Worm (Caenorhabditis elegans): ENCODE measurements around the gene papl-1.

The papl-1 gene

DNA sequence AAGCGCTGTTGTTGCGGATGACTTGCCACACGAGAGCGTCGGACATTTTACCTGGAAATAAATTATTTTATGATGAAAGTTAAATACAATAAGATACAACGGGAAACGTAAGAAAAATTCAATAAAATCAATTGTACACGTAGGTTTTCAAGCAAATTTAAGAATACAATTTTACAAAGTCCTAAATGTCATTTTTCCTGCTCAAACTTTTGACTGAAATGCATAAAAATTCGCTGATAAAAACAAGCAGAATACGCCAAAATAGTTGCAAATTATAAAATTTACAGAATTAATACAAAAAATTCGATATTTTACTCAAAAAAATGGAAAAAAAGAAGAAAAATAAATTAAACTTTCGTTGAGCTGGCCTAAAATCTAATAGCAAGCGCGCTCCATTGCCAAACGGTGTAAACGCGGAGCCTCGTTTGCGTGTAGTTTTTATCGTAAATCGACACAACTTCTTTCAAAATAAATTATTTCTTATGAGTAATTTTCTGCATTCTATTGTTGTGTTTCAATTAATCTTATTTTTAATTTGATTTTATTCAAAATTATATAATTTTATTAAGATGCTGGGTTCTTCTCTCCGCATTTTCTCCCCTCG lies 31.4 kb downstream of the papl-1 start, which contains the start of the genes rpl-28 and mrpl-49 (continued):
- TF ChIP-seq let-526 (GFP tag; IDR thresholded peaks at IDR 0.05), result no peak
- TF ChIP-seq dox-1 (GFP tag; IDR thresholded peaks at IDR 0.05), result peak; percentile 64
- TF ChIP-seq hlh-26 (GFP tag; conservative IDR thresholded peaks at IDR 0.05), result no peak
- peak; percentile 91 for TF ChIP-seq F23B12.7 (tag; optimal IDR thresholded peaks at IDR 0.05; ENCODE audit: insufficient read depth)
- TF ChIP-seq ceh-58 (GFP tag; IDR thresholded peaks at IDR 0.05), result no peak
- TF ChIP-seq ekl-4 (GFP tag; IDR thresholded peaks at IDR 0.05), result 0 out of 2 replicates have a peak, but pooled peaks have one; percentile 34
- TF ChIP-seq attf-5 (GFP tag; optimal IDR thresholded peaks at IDR 0.05), result peak; percentile 95
- no peak for TF ChIP-seq F57A8.1 (GFP tag; optimal IDR thresholded peaks at IDR 0.05)
- no peak for TF ChIP-seq sptf-2 (GFP tag; optimal IDR thresholded peaks at IDR 0.05)
- TF ChIP-seq efl-1 (GFP tag; optimal IDR thresholded peaks at IDR 0.05), result peak; percentile 23
- no peak for TF ChIP-seq aptf-3 (GFP tag; IDR thresholded peaks at IDR 0.05)
- peak; percentile 52 for TF ChIP-seq hmg-1.2 (GFP tag; IDR thresholded peaks at IDR 0.05)
- TF ChIP-seq lsl-1 (GFP tag; optimal IDR thresholded peaks at IDR 0.05), result peak; percentile 56
- TF ChIP-seq hlh-12 (tag; optimal IDR thresholded peaks at IDR 0.05), result no peak
- no peak for TF ChIP-seq F52B5.7 (tag; optimal IDR thresholded peaks at IDR 0.05)
- TF ChIP-seq ztf-22 (GFP tag; optimal IDR thresholded peaks at IDR 0.05), result no peak
- TF ChIP-seq xnd-1 (tag; optimal IDR thresholded peaks at IDR 0.05), result no peak
- TF ChIP-seq ZK185.1 (tag; optimal IDR thresholded peaks at IDR 0.05; ENCODE audit: poor library complexity, severe bottlenecking), result peak; percentile 44
- TF ChIP-seq hrde-1 (tag; optimal IDR thresholded peaks at IDR 0.05; ENCODE audit: borderline replicate concordance), result no peak
- no peak for TF ChIP-seq Y79H2A.3 (GFP tag; conservative IDR thresholded peaks at IDR 0.05)
- TF ChIP-seq C06A6.2 (GFP tag; conservative IDR thresholded peaks at IDR 0.05), result no peak
- no peak for TF ChIP-seq aptf-2 (GFP tag; conservative IDR thresholded peaks at IDR 0.05)
- TF ChIP-seq B0261.1 (tag; optimal IDR thresholded peaks at IDR 0.05), result no peak
- TF ChIP-seq dpl-1 (GFP tag; optimal IDR thresholded peaks at IDR 0.05), result no peak
- no peak for TF ChIP-seq ztf-28 (GFP tag; IDR thresholded peaks at IDR 0.05)
- peak; percentile 64; the same call in 1 of the 2 replicates for TF ChIP-seq ceh-91 (GFP tag; IDR thresholded peaks at IDR 0.05)
- TF ChIP-seq mel-28 (tag; optimal IDR thresholded peaks at IDR 0.05; ENCODE audit: borderline replicate concordance), result no peak
- TF ChIP-seq B0336.3 (GFP tag; IDR thresholded peaks at IDR 0.05), result no peak
- no peak for TF ChIP-seq Y67H2A.10 (GFP tag; conservative IDR thresholded peaks at IDR 0.05)
- TF ChIP-seq nhr-90 (tag; optimal IDR thresholded peaks at IDR 0.05), result no peak
- TF ChIP-seq F33H1.4 (GFP tag; IDR thresholded peaks at IDR 0.05), result peak; percentile 46; the same call in 1 of the 2 replicates

- TF ChIP-seq nfyb-1 (GFP tag; IDR thresholded peaks at IDR 0.05), result 0 out of 2 replicates have a peak, but pooled peaks have one; percentile 29
- peak; percentile 51 for TF ChIP-seq B0336.3 (GFP tag; IDR thresholded peaks at IDR 0.05)
- peak; percentile 9 for TF ChIP-seq lin-54 (GFP tag; optimal IDR thresholded peaks at IDR 0.05)
- peak in 1 of 3 experiments; percentile 5 for TF ChIP-seq lin-35 (GFP tag; optimal IDR thresholded peaks at IDR 0.05)
- TF ChIP-seq tbx-9 (tag; optimal IDR thresholded peaks at IDR 0.05; ENCODE audit: borderline replicate concordance), result no peak
- peak; percentile 54; the same call in 1 of the 2 replicates for TF ChIP-seq madf-6 (GFP tag; IDR thresholded peaks at IDR 0.05)
- no peak for TF ChIP-seq akir-1 (GFP tag; optimal IDR thresholded peaks at IDR 0.05)
- 0 out of 2 replicates have a peak, but pooled peaks have one; percentile 34 for TF ChIP-seq ekl-4 (GFP tag; IDR thresholded peaks at IDR 0.05)
- no peak for TF ChIP-seq F22D6.2 (tag; optimal IDR thresholded peaks at IDR 0.05)
- TF ChIP-seq F37B4.10 (GFP tag; IDR thresholded peaks at IDR 0.05), result no peak
These were observed 32.4 kb downstream of the papl-1 start, which contains the start of gene R11D1.13 for ce11 chrV:12727104-12727637. TSS of gene R11D1.13 (plus strand) at chrV:12727154.

All from whole organism, young adult.